Worm (Caenorhabditis elegans) whole organism, midembryonic: ENCODE data around the gene pho-4.

Source experiments
- T22C8.4 ChIP-seq: fragments of 200-800 bp; sonication (Bioruptor generic); IDR thresholded peaks from 2 replicates; pipeline ENCODE4 v1.3.6; 2022; ENCODE audit warnings: missing genetic modification characterization, missing compliant biosample characterization
- cog-1 ChIP-seq: sonication (generic microtip); optimal IDR thresholded peaks from 2 replicates; lab custom pipeline; 2016; ENCODE audit warnings: missing genetic modification characterization, missing compliant biosample characterization
- flt-1 ChIP-seq: fragments of 200-800 bp; sonication (Bioruptor generic); IDR thresholded peaks from 2 replicates; pipeline ENCODE4 v1.3.6; 2022; ENCODE audit warnings: missing genetic modification characterization, missing compliant biosample characterization
- klf-2 ChIP-seq: fragments of 200-800 bp; sonication (Bioruptor generic); conservative IDR thresholded peaks from 2 replicates; pipeline ENCODE4 v1.3.6; 2022; ENCODE audit warnings: missing genetic modification reagents, missing genetic modification characterization, missing compliant biosample characterization
- med-1 ChIP-seq: sonication (generic microtip); optimal IDR thresholded peaks from 2 replicates; lab custom pipeline; 2017; ENCODE audit warnings: missing genetic modification characterization, mild to moderate bottlenecking, missing compliant biosample characterization, antibody characterized with exemption, missing genetic modification reagents; ENCODE audit not compliant: insufficient read depth
- ref-1 ChIP-seq: fragments of 200-800 bp; sonication (Bioruptor generic); conservative IDR thresholded peaks from 2 replicates; pipeline ENCODE4 v1.3.6; 2022; ENCODE audit warnings: missing genetic modification reagents, missing genetic modification characterization, missing compliant biosample characterization
- tab-1 ChIP-seq: fragments of 200-800 bp; sonication (Bioruptor generic); IDR thresholded peaks from 2 replicates; pipeline ENCODE4 v1.3.6; 2022; ENCODE audit warnings: missing genetic modification characterization, missing compliant biosample characterization
- ztf-23 ChIP-seq: fragments of 200-800 bp; sonication (Bioruptor generic); IDR thresholded peaks from 2 replicates; pipeline ENCODE4 v1.3.6; 2022; ENCODE audit warnings: missing genetic modification reagents, missing genetic modification characterization, missing compliant biosample characterization
- ztf-29 ChIP-seq: fragments of 200-800 bp; sonication (Bioruptor generic); IDR thresholded peaks from 2 replicates; pipeline ENCODE4 v1.3.6; 2022; ENCODE audit warnings: missing genetic modification reagents, missing genetic modification characterization, missing compliant biosample characterization

The pho-4 gene

DNA sequence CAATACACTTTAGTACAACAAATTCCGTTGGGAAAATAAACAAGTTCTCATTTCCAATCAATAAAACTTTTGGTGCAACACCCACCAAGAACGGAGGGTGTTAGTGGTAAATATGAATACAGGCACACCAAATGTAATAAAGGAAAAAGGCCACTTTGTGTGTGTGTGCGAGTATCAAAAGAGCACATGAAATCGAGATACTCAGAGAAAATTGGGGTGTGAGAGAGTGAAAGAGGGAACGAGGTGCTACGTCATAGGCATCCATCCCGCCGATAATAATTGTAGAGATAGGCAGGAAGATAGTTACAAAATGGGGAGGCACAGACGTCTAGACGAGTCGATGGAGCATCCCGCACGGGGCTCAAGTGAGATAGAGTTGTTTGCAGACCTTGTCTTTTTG, 10.5 kb downstream of the pho-4 start:
- TF ChIP-seq T22C8.4 (GFP tag; lab: Robert Waterston, UW), result no peak
- peak; percentile 16 for TF ChIP-seq cog-1 (tag; lab: Kevin White, UChicago)
- no peak for TF ChIP-seq tab-1
- TF ChIP-seq flt-1, result 0 out of 2 replicates have a peak, but pooled peaks have one; percentile 30
- no peak for TF ChIP-seq ztf-29 (GFP tag; lab: Robert Waterston, UW)
- TF ChIP-seq ref-1, result no peak
- TF ChIP-seq klf-2 (GFP tag; lab: Robert Waterston, UW), result no peak
- TF ChIP-seq ztf-23 (GFP tag; lab: Robert Waterston, UW), result no peak
- TF ChIP-seq med-1 (GFP tag; lab: Kevin White, UChicago), result no peak

DNA sequence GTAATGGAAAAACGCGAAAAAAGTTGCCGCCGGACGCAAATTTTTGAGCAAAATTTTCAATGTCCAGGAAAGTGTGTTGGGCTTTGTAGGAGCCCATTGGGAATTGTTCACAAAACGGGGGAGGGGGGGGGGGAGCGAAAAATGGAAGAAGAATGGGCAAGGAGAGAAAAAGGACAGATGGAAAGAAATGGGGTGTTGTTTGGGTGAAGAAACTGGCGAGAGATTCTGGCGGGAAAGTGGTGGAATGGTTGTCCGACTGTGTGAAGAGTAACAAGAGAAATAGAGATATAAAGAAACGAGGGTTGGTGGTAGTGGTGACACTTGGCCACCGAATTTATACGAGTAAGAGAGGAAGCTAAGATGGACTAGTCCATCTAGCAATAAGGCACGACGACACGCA, 12.0 kb downstream of the pho-4 start:
- TF ChIP-seq flt-1 (peak; percentile 17; the same call in 1 of the 2 replicates), cog-1 (tag; lab: Kevin White, UChicago) (no peak), tab-1 (no peak), ztf-23 (GFP tag; lab: Robert Waterston, UW) (0 out of 2 replicates have a peak, but pooled peaks have one; percentile 54)

DNA sequence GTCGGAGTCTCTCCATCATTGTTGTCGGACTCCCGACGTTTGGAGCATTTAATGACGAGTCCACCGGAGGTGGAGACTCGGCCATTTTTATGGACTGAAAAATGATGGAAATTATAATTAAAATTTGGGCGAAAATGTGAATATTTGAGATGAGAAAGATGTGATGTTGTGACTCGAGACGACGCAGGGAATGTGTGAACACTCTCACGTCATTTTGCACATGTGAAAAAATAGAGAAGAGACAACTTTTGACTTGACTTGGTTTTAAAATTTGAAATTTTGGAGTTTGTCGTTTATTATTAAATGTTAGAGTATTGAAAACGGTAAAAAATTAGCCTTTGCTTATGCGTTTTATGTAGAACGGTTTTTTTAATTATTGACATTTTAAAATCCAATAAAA, 13.0 kb downstream of the pho-4 start, which contains the start of gene dsh-1:
TSS of gene dsh-1 (minus strand) at position 101 of the 400 bp plus-strand sequence.
- TF ChIP-seq ztf-23 (GFP tag; lab: Robert Waterston, UW), result no peak
- no peak for TF ChIP-seq ztf-29 (GFP tag; lab: Robert Waterston, UW)
- no peak for TF ChIP-seq tab-1
- no peak for TF ChIP-seq cog-1 (tag; lab: Kevin White, UChicago)
- TF ChIP-seq flt-1, result no peak
- TF ChIP-seq T22C8.4 (GFP tag; lab: Robert Waterston, UW), result no peak
- TF ChIP-seq klf-2 (GFP tag; lab: Robert Waterston, UW), result no peak
- TF ChIP-seq med-1 (GFP tag; lab: Kevin White, UChicago), result no peak
- TF ChIP-seq ref-1, result no peak

ce11 chrII:5222830-5223229, 15.4 kb downstream of the pho-4 start:
- no peak for TF ChIP-seq ref-1
- no peak for TF ChIP-seq cog-1 (tag; lab: Kevin White, UChicago)
- TF ChIP-seq T22C8.4 (GFP tag; lab: Robert Waterston, UW), result no peak
- no peak for TF ChIP-seq med-1 (GFP tag; lab: Kevin White, UChicago)
- no peak for TF ChIP-seq tab-1
- TF ChIP-seq ztf-29 (GFP tag; lab: Robert Waterston, UW), result no peak
- TF ChIP-seq flt-1, result no peak
- no peak for TF ChIP-seq ztf-23 (GFP tag; lab: Robert Waterston, UW)
- TF ChIP-seq klf-2 (GFP tag; lab: Robert Waterston, UW), result no peak

DNA sequence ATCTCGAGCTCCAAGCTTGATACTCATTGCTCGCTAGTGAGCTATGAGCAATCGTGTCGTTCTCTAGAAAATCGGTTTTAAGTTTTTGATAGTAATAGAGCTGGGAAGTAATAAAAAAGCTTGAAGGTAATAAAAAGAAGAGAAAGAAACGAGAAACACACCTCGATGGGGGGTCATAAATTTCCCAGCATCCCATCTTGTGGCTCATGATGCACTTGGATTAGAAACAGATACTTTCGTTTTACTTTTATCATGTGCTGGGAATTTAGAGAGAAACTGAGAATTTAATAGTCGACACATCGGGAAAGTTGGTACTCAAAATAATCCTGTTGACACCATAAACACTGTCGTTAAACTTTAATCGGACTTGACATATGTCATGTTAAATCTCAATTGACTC, 17.6 kb downstream of the pho-4 start:
- no peak for TF ChIP-seq ztf-29 (GFP tag; lab: Robert Waterston, UW)
- TF ChIP-seq tab-1, result no peak
- no peak for TF ChIP-seq T22C8.4 (GFP tag; lab: Robert Waterston, UW)
- TF ChIP-seq cog-1 (tag; lab: Kevin White, UChicago), result no peak
- no peak for TF ChIP-seq med-1 (GFP tag; lab: Kevin White, UChicago)
- TF ChIP-seq ztf-23 (GFP tag; lab: Robert Waterston, UW), result no peak
- TF ChIP-seq klf-2 (GFP tag; lab: Robert Waterston, UW), result no peak

ce11 chrII:5218349-5218748, 19.9 kb downstream of the pho-4 start:
- TF ChIP-seq ztf-23 (GFP tag; lab: Robert Waterston, UW), result no peak
- no peak for TF ChIP-seq ztf-29 (GFP tag; lab: Robert Waterston, UW)
- TF ChIP-seq ref-1, result no peak

DNA sequence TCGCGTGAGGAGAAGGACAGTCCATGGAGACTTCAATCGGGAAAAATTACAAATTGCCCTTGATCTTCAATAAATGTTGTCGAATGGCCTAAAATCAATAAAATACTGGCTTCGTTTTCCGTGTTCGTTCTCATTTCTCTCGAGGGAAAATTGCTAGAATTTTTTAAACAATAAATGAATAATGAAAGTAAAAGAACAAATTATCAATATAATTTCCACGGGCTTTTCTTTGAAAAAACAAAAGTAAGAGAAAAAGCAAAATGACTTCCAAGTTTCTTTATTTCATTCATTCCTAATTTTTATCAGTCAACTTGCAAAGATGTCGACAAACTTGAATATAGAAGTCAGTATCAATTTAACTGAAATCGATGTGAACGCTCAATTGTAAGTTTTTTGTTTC, 25.6 kb downstream of the pho-4 start, which contains the start of gene C34F11.1:
TSS of gene C34F11.1 (plus strand) at position 301 of the 400 bp plus-strand sequence.
- TF ChIP-seq med-1 (GFP tag; lab: Kevin White, UChicago), result no peak
- TF ChIP-seq flt-1, result no peak
- no peak for TF ChIP-seq ztf-29 (GFP tag; lab: Robert Waterston, UW)
- TF ChIP-seq T22C8.4 (GFP tag; lab: Robert Waterston, UW), result no peak
- no peak for TF ChIP-seq ztf-23 (GFP tag; lab: Robert Waterston, UW)

ce11 chrII:5211970-5212369, 26.3 kb downstream of the pho-4 start, which contains the start of gene C34F11.2:
C34F11.2 (plus strand) TSS chrII:5212270.
- TF ChIP-seq cog-1 (tag; lab: Kevin White, UChicago), result no peak
- no peak for TF ChIP-seq med-1 (GFP tag; lab: Kevin White, UChicago)
- no peak for TF ChIP-seq flt-1
- no peak for TF ChIP-seq ztf-29 (GFP tag; lab: Robert Waterston, UW)
- TF ChIP-seq klf-2 (GFP tag; lab: Robert Waterston, UW), result no peak
- TF ChIP-seq ref-1, result no peak
- TF ChIP-seq ztf-23 (GFP tag; lab: Robert Waterston, UW), result no peak
- TF ChIP-seq T22C8.4 (GFP tag; lab: Robert Waterston, UW), result no peak
- TF ChIP-seq tab-1, result no peak

- TF ChIP-seq ztf-23 (GFP tag; lab: Robert Waterston, UW) (no peak), T22C8.4 (GFP tag; lab: Robert Waterston, UW) (no peak), med-1 (GFP tag; lab: Kevin White, UChicago) (no peak)
Observed at ce11 chrII:5210830-5211229, 27.4 kb downstream of the pho-4 start, which contains the start of gene C34F11.8. C34F11.8 (minus strand) TSS chrII:5210964.

ce11 chrII:5209122-5209521, 29.1 kb downstream of the pho-4 start:
- TF ChIP-seq flt-1, result no peak
- TF ChIP-seq med-1 (GFP tag; lab: Kevin White, UChicago), result no peak
- no peak for TF ChIP-seq cog-1 (tag; lab: Kevin White, UChicago)
- no peak for TF ChIP-seq ref-1
- TF ChIP-seq tab-1, result no peak
- TF ChIP-seq T22C8.4 (GFP tag; lab: Robert Waterston, UW), result no peak
- no peak for TF ChIP-seq ztf-29 (GFP tag; lab: Robert Waterston, UW)
- TF ChIP-seq ztf-23 (GFP tag; lab: Robert Waterston, UW), result no peak
- no peak for TF ChIP-seq klf-2 (GFP tag; lab: Robert Waterston, UW)
